Worm (Caenorhabditis elegans) whole organism, early embryonic: ENCODE results near the gene srh-41.
"Not testable (repeated sequence)": the region's sequence is repeated elsewhere in the genome, so short reads cannot be mapped to it uniquely, and the experiment has no call there.

ENCODE experiments used
- B0310.2 ChIP-seq: sonication (generic microtip); optimal IDR thresholded peaks from 2 replicates; lab custom pipeline; 2016; ENCODE audit warnings: mild to moderate bottlenecking, missing genetic modification characterization, missing compliant biosample characterization
- F13C5.2 ChIP-seq: sonication (generic microtip); optimal IDR thresholded peaks from 2 replicates; lab custom pipeline; 2017; ENCODE audit warnings: mild to moderate bottlenecking, missing genetic modification characterization, inconsistent platforms, missing compliant biosample characterization
- aly-1 ChIP-seq: sonication (generic microtip); optimal IDR thresholded peaks from 2 replicates; lab custom pipeline; 2016; ENCODE audit warnings: missing genetic modification characterization, missing compliant biosample characterization
- ama-1 ChIP-seq: fragments of 150-350 bp; optimal IDR thresholded peaks from 2 replicates; lab custom pipeline; 2014
- ceh-13 ChIP-seq: fragments of 200-800 bp; sonication (Bioruptor generic); optimal IDR thresholded peaks from 2 replicates; lab custom pipeline; 2018; ENCODE audit warnings: mild to moderate bottlenecking, missing genetic modification characterization, missing compliant biosample characterization
- ceh-36 ChIP-seq: sonication (generic microtip); optimal IDR thresholded peaks from 2 replicates; lab custom pipeline; 2016; ENCODE audit warnings: missing genetic modification characterization, inconsistent platforms, missing compliant biosample characterization
- ets-7 ChIP-seq: sonication (generic microtip); optimal IDR thresholded peaks from 2 replicates; lab custom pipeline; 2016; ENCODE audit warnings: missing genotype, missing genetic modification characterization, missing compliant biosample characterization
- flt-1 ChIP-seq: fragments of 200-800 bp; sonication (Bioruptor generic); IDR thresholded peaks from 2 replicates; pipeline ENCODE4 v1.3.6; 2022; ENCODE audit warnings: missing genetic modification characterization, missing compliant biosample characterization
- hmbx-1 ChIP-seq: sonication (generic microtip); optimal IDR thresholded peaks from 2 replicates; lab custom pipeline; 2016; ENCODE audit warnings: mild to moderate bottlenecking, missing genetic modification characterization, missing compliant biosample characterization
- hmg-4 ChIP-seq: fragments of 200-800 bp; sonication (Bioruptor generic); optimal IDR thresholded peaks from 2 replicates; lab custom pipeline; 2018; ENCODE audit warnings: mild to moderate bottlenecking, missing genetic modification characterization, missing compliant biosample characterization
- hnd-1 ChIP-seq: sonication (generic microtip); optimal IDR thresholded peaks from 2 replicates; lab custom pipeline; 2016; ENCODE audit warnings: missing genetic modification characterization, missing compliant biosample characterization
- pes-1 ChIP-seq: fragments of 200-800 bp; sonication (Bioruptor generic); IDR thresholded peaks from 2 replicates; pipeline ENCODE4 v1.3.6; 2022; ENCODE audit warnings: missing genetic modification reagents, missing genetic modification characterization, missing compliant biosample characterization
- scrt-1 ChIP-seq: fragments of 200-800 bp; sonication (Bioruptor generic); IDR thresholded peaks from 2 replicates; pipeline ENCODE4 v1.3.6; 2022; ENCODE audit warnings: missing genetic modification characterization, missing compliant biosample characterization
- sea-1 ChIP-seq: fragments of 200-800 bp; sonication (Bioruptor generic); conservative IDR thresholded peaks from 2 replicates; pipeline ENCODE4 v1.3.6; 2022; ENCODE audit warnings: missing genetic modification characterization, missing compliant biosample characterization
- tbx-11 ChIP-seq: fragments of 200-800 bp; sonication (Bioruptor generic); IDR thresholded peaks from 2 replicates; pipeline ENCODE4 v1.3.6; 2022; ENCODE audit warnings: missing genetic modification characterization, missing compliant biosample characterization
- tbx-37 ChIP-seq: fragments of 200-800 bp; sonication (Bioruptor generic); conservative IDR thresholded peaks from 2 replicates; pipeline ENCODE4 v1.3.6; 2022; ENCODE audit warnings: missing genetic modification reagents, missing genetic modification characterization, missing compliant biosample characterization
- tra-4 ChIP-seq: sonication (generic microtip); optimal IDR thresholded peaks from 2 replicates; lab custom pipeline; 2017; ENCODE audit warnings: missing genetic modification characterization, missing compliant biosample characterization

Gene srh-41

ce11 chrII:14310729-14311388, 23.7 kb upstream of the srh-41 start, which contains the start of gene ctl-3:
Gene ctl-3 (minus strand): TSS chrII:14310779.
- TF ChIP-seq sea-1 (GFP tag; lab: Robert Waterston, UW) (no peak), ceh-13 (GFP tag; lab: Kevin White, UChicago) (no peak), tbx-11 (GFP tag; lab: Robert Waterston, UW) (no peak), pes-1 (GFP tag; lab: Robert Waterston, UW) (no peak), ceh-36 (tag; lab: Kevin White, UChicago) (no peak), F13C5.2 (tag; lab: Kevin White, UChicago) (no peak)

ce11 chrII:14306160-14306559, 19.0 kb upstream of the srh-41 start, which contains the start of gene ctl-1:
Gene ctl-1 (minus strand): TSS chrII:14306260.
- TF ChIP-seq sea-1 (GFP tag; lab: Robert Waterston, UW); aly-1 (tag; lab: Kevin White, UChicago); ets-7 (tag; lab: Kevin White, UChicago): not testable (repeated sequence)

- not testable (repeated sequence) for TF ChIP-seq hmg-4 (GFP tag; lab: Kevin White, UChicago); aly-1 (tag; lab: Kevin White, UChicago); B0310.2 (tag; lab: Kevin White, UChicago)
Observed at ce11 chrII:14301927-14302326, 14.8 kb upstream of the srh-41 start, which contains the start of gene ctl-2. Gene ctl-2 (minus strand): TSS chrII:14302027.

- TF ChIP-seq F13C5.2 (tag; lab: Kevin White, UChicago) = no peak
- no peak for TF ChIP-seq flt-1
- no peak for TF ChIP-seq B0310.2 (tag; lab: Kevin White, UChicago)
- no peak for TF ChIP-seq ceh-36 (tag; lab: Kevin White, UChicago)
- TF ChIP-seq ets-7 (tag; lab: Kevin White, UChicago) = no peak
- no peak for TF ChIP-seq hmbx-1 (tag; lab: Kevin White, UChicago)
- TF ChIP-seq scrt-1 = no peak
- TF ChIP-seq ama-1 (lab: Kevin White, UChicago) = no peak
- no peak for TF ChIP-seq sea-1 (GFP tag; lab: Robert Waterston, UW)
- no peak for TF ChIP-seq hnd-1 (tag; lab: Kevin White, UChicago)
- no peak for TF ChIP-seq pes-1 (GFP tag; lab: Robert Waterston, UW)
- TF ChIP-seq tbx-11 (GFP tag; lab: Robert Waterston, UW) = no peak
- no peak for TF ChIP-seq tbx-37
- TF ChIP-seq aly-1 (tag; lab: Kevin White, UChicago) = no peak
- no peak for TF ChIP-seq ceh-13 (GFP tag; lab: Kevin White, UChicago)
- no peak for TF ChIP-seq hmg-4 (GFP tag; lab: Kevin White, UChicago)
- no peak for TF ChIP-seq tra-4
Observed at ce11 chrII:14299254-14299759, 12.1 kb upstream of the srh-41 start.

ce11 chrII:14297050-14297449, 9.9 kb upstream of the srh-41 start, which contains the start of gene Y54G11A.7:
Gene Y54G11A.7 (plus strand): TSS chrII:14297305.
- TF ChIP-seq B0310.2, hnd-1, aly-1 (tag; lab: Kevin White, UChicago): not testable (repeated sequence)

ce11 chrII:14296320-14296719, 9.1 kb upstream of the srh-41 start:
- TF ChIP-seq tbx-11 (GFP tag; lab: Robert Waterston, UW) = no peak
- no peak for TF ChIP-seq tbx-37
- no peak for TF ChIP-seq sea-1 (GFP tag; lab: Robert Waterston, UW)
- TF ChIP-seq hnd-1 (tag; lab: Kevin White, UChicago) = no peak
- TF ChIP-seq F13C5.2 (tag; lab: Kevin White, UChicago) = no peak
- TF ChIP-seq ama-1 (lab: Kevin White, UChicago) = no peak
- TF ChIP-seq hmbx-1 (tag; lab: Kevin White, UChicago) = no peak
- TF ChIP-seq aly-1 (tag; lab: Kevin White, UChicago) = no peak
- no peak for TF ChIP-seq pes-1 (GFP tag; lab: Robert Waterston, UW)
- no peak for TF ChIP-seq ets-7 (tag; lab: Kevin White, UChicago)
- no peak for TF ChIP-seq flt-1
- TF ChIP-seq tra-4 = no peak
- TF ChIP-seq B0310.2 (tag; lab: Kevin White, UChicago) = no peak
- TF ChIP-seq hmg-4 (GFP tag; lab: Kevin White, UChicago) = no peak
- no peak for TF ChIP-seq scrt-1
- no peak for TF ChIP-seq ceh-36 (tag; lab: Kevin White, UChicago)
- TF ChIP-seq ceh-13 (GFP tag; lab: Kevin White, UChicago) = no peak

- no peak for TF ChIP-seq tra-4
- no peak for TF ChIP-seq pes-1 (GFP tag; lab: Robert Waterston, UW)
- no peak for TF ChIP-seq ceh-13 (GFP tag; lab: Kevin White, UChicago)
- no peak for TF ChIP-seq B0310.2 (tag; lab: Kevin White, UChicago)
- no peak for TF ChIP-seq F13C5.2 (tag; lab: Kevin White, UChicago)
- TF ChIP-seq ceh-36 (tag; lab: Kevin White, UChicago) = no peak
- TF ChIP-seq hmbx-1 (tag; lab: Kevin White, UChicago) = no peak
- TF ChIP-seq hmg-4 (GFP tag; lab: Kevin White, UChicago) = no peak
- TF ChIP-seq tbx-11 (GFP tag; lab: Robert Waterston, UW) = no peak
- no peak for TF ChIP-seq scrt-1
- TF ChIP-seq hnd-1 (tag; lab: Kevin White, UChicago) = no peak
- no peak for TF ChIP-seq tbx-37
- no peak for TF ChIP-seq aly-1 (tag; lab: Kevin White, UChicago)
- TF ChIP-seq sea-1 (GFP tag; lab: Robert Waterston, UW) = no peak
- no peak for TF ChIP-seq flt-1
- TF ChIP-seq ets-7 (tag; lab: Kevin White, UChicago) = no peak
- TF ChIP-seq ama-1 (lab: Kevin White, UChicago) = no peak
Observed at ce11 chrII:14294390-14294789, 7.2 kb upstream of the srh-41 start.
